Worm (Caenorhabditis elegans) whole organism, L4/young adult: ENCODE data around the gene fipr-5.

Source experiments
- W03F9.2 ChIP-seq: fragments of 150-350 bp; optimal IDR thresholded peaks from 2 replicates; lab custom pipeline; 2014; ENCODE audit warnings: missing biosample characterization, missing genetic modification characterization
- him-1 ChIP-seq: sonication (generic microtip); optimal IDR thresholded peaks from 2 replicates; lab custom pipeline; 2016; ENCODE audit warnings: missing genotype, missing genetic modification reagents, missing genetic modification characterization, missing compliant biosample characterization

- TF ChIP-seq him-1: no peak
- TF ChIP-seq W03F9.2 (tag; lab: Kevin White, UChicago): no peak
These were observed 26.5 kb upstream of the fipr-5 start for ce11 chrV:10247673-10248239.
